Worm (Caenorhabditis elegans) whole organism, mixed stage, embryonic: ENCODE measurements around the gene Y71H2B.5.
A peak's percentile ranks its signal among the peaks of the same experiment; 100 is the strongest.

ENCODE experiments used
- ceh-83 ChIP-seq: fragments of 200-800 bp; sonication (Bioruptor generic); optimal IDR thresholded peaks from 2 replicates; lab custom pipeline; 2018; ENCODE audit warnings: mild to moderate bottlenecking, missing genetic modification characterization, missing compliant biosample characterization
- nhr-28 ChIP-seq: fragments of 150-350 bp; optimal IDR thresholded peaks from 2 replicates; lab custom pipeline; 2014; ENCODE audit warnings: missing biosample characterization, missing genetic modification characterization

- peak; percentile 38 for TF ChIP-seq ceh-83 (GFP tag; lab: Kevin White, UChicago)
- no peak for TF ChIP-seq nhr-28 (tag; lab: Kevin White, UChicago)
These were observed 31.2 kb upstream of the Y71H2B.5 start for ce11 chrIII:2576360-2577259.
